Fruit fly (Drosophila melanogaster): Measurements from ENCODE around the gene spict.

The spict gene

DNA sequence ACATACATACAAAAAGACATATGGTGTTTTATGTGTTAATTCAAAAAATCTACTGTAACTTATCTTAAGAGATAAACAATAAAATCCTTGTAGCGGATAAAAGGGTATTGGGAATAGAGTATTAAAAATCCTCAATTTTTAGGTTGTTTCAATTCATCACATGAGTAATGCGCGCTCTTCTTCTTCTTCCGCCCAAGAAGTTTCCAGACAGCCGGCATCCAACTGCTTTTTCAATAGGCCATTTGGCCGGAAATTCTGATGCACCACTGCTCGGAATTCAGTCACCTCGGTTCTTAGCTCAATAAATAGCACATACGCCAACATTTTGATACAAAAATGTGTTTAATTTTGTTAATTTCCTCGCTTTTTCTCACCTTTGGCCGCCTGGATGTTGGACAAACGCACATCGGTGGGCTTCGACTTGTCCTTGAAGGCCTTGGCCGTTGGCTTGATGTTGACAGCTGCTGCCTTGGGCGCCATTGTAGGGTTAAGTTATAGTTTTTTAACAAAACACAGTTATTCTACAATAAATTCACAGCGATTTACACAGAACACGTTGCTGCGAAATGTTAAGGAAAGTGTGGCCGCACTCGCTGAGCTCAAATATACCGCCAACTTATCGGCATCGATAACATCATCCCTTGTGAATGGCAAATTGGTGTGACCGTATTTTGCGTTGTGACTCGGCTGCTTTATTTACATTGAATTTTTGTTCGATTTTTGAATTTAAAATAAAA, 12.0 kb upstream of the spict start, which contains the start of the genes CCT4 and CG6153 (continued):
- TF ChIP-seq MBD-R2 (GFP tag; IDR thresholded peaks at IDR 0.05) = peak; percentile 92
- TF ChIP-seq Taf1 (GFP tag; IDR thresholded peaks at IDR 0.05) = no peak
- peak; percentile 30 for TF ChIP-seq trem (tag; optimal IDR thresholded peaks at IDR 0.05)
- peak; percentile 7 for TF ChIP-seq CG17186 (GFP tag; optimal IDR thresholded peaks at IDR 0.05)
- peak; percentile 58 for TF ChIP-seq kah (GFP tag; optimal IDR thresholded peaks at IDR 0.05)
- no peak for TF ChIP-seq CG6854 (GFP tag; optimal IDR thresholded peaks at IDR 0.05)
- no peak for TF ChIP-seq Gug (GFP tag; IDR thresholded peaks at IDR 0.05)
- TF ChIP-seq CG2889 (GFP tag; IDR thresholded peaks at IDR 0.05) = no peak
- TF ChIP-seq Hey (tag; optimal IDR thresholded peaks at IDR 0.05) = no peak
- TF ChIP-seq wor (GFP tag; IDR thresholded peaks at IDR 0.05) = no peak
- TF ChIP-seq Six4 (GFP tag; optimal IDR thresholded peaks at IDR 0.05) = no peak
- no peak for TF ChIP-seq pfk (GFP tag; optimal IDR thresholded peaks at IDR 0.05)
- TF ChIP-seq abd-A (tag; optimal IDR thresholded peaks at IDR 0.05) = no peak
- TF ChIP-seq da (GFP tag; optimal IDR thresholded peaks at IDR 0.05) = no peak
- no peak for TF ChIP-seq slou (GFP tag; optimal IDR thresholded peaks at IDR 0.05)
- TF ChIP-seq Med (GFP tag) = peak; percentile 68
- TF ChIP-seq CG16779 (GFP tag; IDR thresholded peaks at IDR 0.05) = no peak
- TF ChIP-seq HmgZ (tag; optimal IDR thresholded peaks at IDR 0.05) = peak; percentile 3
- TF ChIP-seq CG14710 (tag; optimal IDR thresholded peaks at IDR 0.05) = peak; percentile 38
- TF ChIP-seq HLH3B (GFP tag; IDR thresholded peaks at IDR 0.05) = no peak
- TF ChIP-seq CHES-1-like (GFP tag; optimal IDR thresholded peaks at IDR 0.05) = peak; percentile 4
- TF ChIP-seq CG9932 (GFP tag; IDR thresholded peaks at IDR 0.05) = no peak
- TF ChIP-seq CG11085 (GFP tag; IDR thresholded peaks at IDR 0.05) = no peak
- TF ChIP-seq Oaz (GFP tag; IDR thresholded peaks at IDR 0.05) = no peak
- no peak for TF ChIP-seq Xrp1 (GFP tag; IDR thresholded peaks at IDR 0.05)
- peak; percentile 65; the same call in 1 of the 3 replicates for TF ChIP-seq Opbp (GFP tag; IDR thresholded peaks at IDR 0.05; ENCODE audit: partially characterized antibody)
- TF ChIP-seq scrt (GFP tag; optimal IDR thresholded peaks at IDR 0.05) = peak; percentile 74
- peak; percentile 87 for TF ChIP-seq dm (GFP tag; optimal IDR thresholded peaks at IDR 0.05)
- TF ChIP-seq grn (GFP tag; optimal IDR thresholded peaks at IDR 0.05) = no peak
- no peak for TF ChIP-seq CG34376 (GFP tag; optimal IDR thresholded peaks at IDR 0.05)
- TF ChIP-seq Fer2 (tag; optimal IDR thresholded peaks at IDR 0.05) = no peak
- TF ChIP-seq CG2712 (tag; optimal IDR thresholded peaks at IDR 0.05) = peak; percentile 15
- no peak for TF ChIP-seq CG8281 (tag; optimal IDR thresholded peaks at IDR 0.05)
- peak; percentile 57 for TF ChIP-seq D19A (tag; optimal IDR thresholded peaks at IDR 0.05)
- TF ChIP-seq Sin3A (optimal IDR thresholded peaks at IDR 0.05) = peak; percentile 83
- peak; percentile 43 for TF ChIP-seq Myb (GFP tag; optimal IDR thresholded peaks at IDR 0.05)
- TF ChIP-seq CG1792 (GFP tag; optimal IDR thresholded peaks at IDR 0.05) = no peak
- no peak for TF ChIP-seq ems (GFP tag; optimal IDR thresholded peaks at IDR 0.05)
- TF ChIP-seq tll (GFP tag; optimal IDR thresholded peaks at IDR 0.05) = peak in 1 of 2 experiments; percentile 50
- TF ChIP-seq ap (GFP tag; IDR thresholded peaks at IDR 0.05) = no peak
- no peak for TF ChIP-seq HLHmδ (GFP tag; optimal IDR thresholded peaks at IDR 0.05)
- TF ChIP-seq CG15479 (GFP tag; optimal IDR thresholded peaks at IDR 0.05) = no peak
- TF ChIP-seq CG10565 (GFP tag; optimal IDR thresholded peaks at IDR 0.05) = no peak
- TF ChIP-seq Doc3 (GFP tag; IDR thresholded peaks at IDR 0.05; ENCODE audit: partially characterized antibody) = 0 out of 3 replicates have a peak, but pooled peaks have one; percentile 12
- peak; percentile 38; the same call in 1 of the 2 replicates for TF ChIP-seq Scr (GFP tag; IDR thresholded peaks at IDR 0.05; ENCODE audit: partially characterized antibody)
- no peak for TF ChIP-seq CrebB (tag; optimal IDR thresholded peaks at IDR 0.05)
- no peak for TF ChIP-seq run (tag; optimal IDR thresholded peaks at IDR 0.05)
- peak; percentile 46 for TF ChIP-seq kay (GFP tag; optimal IDR thresholded peaks at IDR 0.05)
- peak; percentile 37 for TF ChIP-seq Bgb (GFP tag; IDR thresholded peaks at IDR 0.05; ENCODE audit: partially characterized antibody)
- TF ChIP-seq E2f2 (GFP tag; IDR thresholded peaks at IDR 0.05) = peak; percentile 68
